Fruit fly (Drosophila melanogaster) whole organism, embryonic: ENCODE results near the gene mil.

Source experiments
- Ada2b ChIP-seq: fragments of 200-800 bp; sonication (Bioruptor generic); IDR thresholded peaks from 2 replicates; pipeline ENCODE4 v1.3.6; 2022; ENCODE audit warnings: missing biosample characterization, missing genetic modification characterization
- BtbVII ChIP-seq: fragments of 200-800 bp; sonication (Bioruptor generic); optimal IDR thresholded peaks from 3 replicates; lab custom pipeline; 2017; ENCODE audit warnings: missing biosample characterization, mild to moderate bottlenecking, missing genetic modification characterization
- CG10959 ChIP-seq: fragments of 200-800 bp; sonication (Bioruptor generic); IDR thresholded peaks from 2 replicates; pipeline ENCODE4 v1.3.6; 2022; ENCODE audit warnings: missing biosample characterization, missing genetic modification characterization
- CG10979 ChIP-seq: fragments of 200-800 bp; sonication (Bioruptor generic); optimal IDR thresholded peaks from 2 replicates; lab custom pipeline; 2018; ENCODE audit warnings: missing biosample characterization, mild to moderate bottlenecking, missing genetic modification characterization, moderate library complexity
- CG11093 ChIP-seq: fragments of 200-800 bp; sonication (Bioruptor generic); IDR thresholded peaks from 3 replicates; pipeline ENCODE4 v1.3.6; 2022; ENCODE audit warnings: missing biosample characterization, missing genetic modification characterization
- CG11398 ChIP-seq: fragments of 200-800 bp; sonication (Bioruptor generic); optimal IDR thresholded peaks from 2 replicates; lab custom pipeline; 2016; ENCODE audit warnings: missing biosample characterization, missing genetic modification characterization
- CG11504 ChIP-seq: fragments of 200-800 bp; sonication (Bioruptor generic); optimal IDR thresholded peaks from 3 replicates; lab custom pipeline; 2019; ENCODE audit warnings: missing biosample characterization, mild to moderate bottlenecking, missing genetic modification characterization, moderate library complexity
- CG12299 ChIP-seq: fragments of 200-800 bp; sonication (Bioruptor generic); optimal IDR thresholded peaks from 2 replicates; lab custom pipeline; 2018; ENCODE audit warnings: missing biosample characterization, mild to moderate bottlenecking, missing genetic modification characterization
- CG12942 ChIP-seq: fragments of 200-800 bp; sonication (Bioruptor generic); optimal IDR thresholded peaks from 3 replicates; lab custom pipeline; 2016; ENCODE audit warnings: missing biosample characterization, missing genetic modification characterization
- CG14710 ChIP-seq: fragments of 200-800 bp; sonication (Bioruptor generic); optimal IDR thresholded peaks from 3 replicates; lab custom pipeline; 2019; ENCODE audit warnings: missing biosample characterization, mild to moderate bottlenecking, missing genetic modification characterization, moderate library complexity
- CG1647 ChIP-seq: fragments of 200-800 bp; sonication (Bioruptor generic); optimal IDR thresholded peaks from 3 replicates; lab custom pipeline; 2016; ENCODE audit warnings: missing biosample characterization, missing genetic modification characterization
- CG2116 ChIP-seq: fragments of 200-800 bp; sonication (Bioruptor generic); optimal IDR thresholded peaks from 3 replicates; lab custom pipeline; 2018; ENCODE audit warnings: missing biosample characterization, mild to moderate bottlenecking, missing genetic modification characterization
- CG3847 ChIP-seq: fragments of 200-800 bp; sonication (Bioruptor generic); IDR thresholded peaks from 2 replicates; pipeline ENCODE4 v1.3.6; 2022; ENCODE audit warnings: missing biosample characterization, missing genetic modification characterization
- CG4282 ChIP-seq: fragments of 200-800 bp; sonication (Bioruptor generic); optimal IDR thresholded peaks from 2 replicates; lab custom pipeline; 2016; ENCODE audit warnings: missing biosample characterization, missing genetic modification characterization
- CG4820 ChIP-seq: fragments of 200-800 bp; sonication (Bioruptor generic); optimal IDR thresholded peaks from 3 replicates; lab custom pipeline; 2016; ENCODE audit warnings: missing biosample characterization, missing genetic modification characterization
- CG7372 ChIP-seq: fragments of 200-800 bp; sonication (Bioruptor generic); IDR thresholded peaks from 2 replicates; pipeline ENCODE4 v1.3.6; 2022; ENCODE audit warnings: missing biosample characterization, missing genetic modification characterization
- CG8944 ChIP-seq: fragments of 200-800 bp; sonication (Bioruptor generic); optimal IDR thresholded peaks from 3 replicates; lab custom pipeline; 2016; ENCODE audit warnings: missing biosample characterization, missing genetic modification characterization
- CG9437 ChIP-seq: fragments of 200-800 bp; sonication (Bioruptor generic); optimal IDR thresholded peaks from 2 replicates; lab custom pipeline; 2018; ENCODE audit warnings: missing biosample characterization, mild to moderate bottlenecking, missing genetic modification characterization
- CG9609 ChIP-seq: fragments of 200-800 bp; sonication (Bioruptor generic); optimal IDR thresholded peaks from 3 replicates; lab custom pipeline; 2016; ENCODE audit warnings: missing biosample characterization, missing genetic modification characterization
- D ChIP-seq, 2 experiments: fragments of 200-800 bp in 1 of 2; fragments of >200 bp in 1 of 2; sonication (Bioruptor generic) in 1 of 2; optimal IDR thresholded peaks; 2 replicates in 1 of 2; 3 replicates in 1 of 2; lab custom pipeline; 2017; ENCODE audit warnings: mild to moderate bottlenecking in 1 of 2, missing biosample characterization in 1 of 2, missing genetic modification characterization in 1 of 2, missing genetic modification reagents in 1 of 2
- D19B ChIP-seq: fragments of 200-800 bp; sonication (Bioruptor generic); optimal IDR thresholded peaks from 2 replicates; lab custom pipeline; 2017; ENCODE audit warnings: missing biosample characterization, mild to moderate bottlenecking, missing genetic modification characterization
- Dek ChIP-seq: fragments of 200-800 bp; sonication (Bioruptor generic); optimal IDR thresholded peaks from 3 replicates; lab custom pipeline; 2019; ENCODE audit warnings: missing biosample characterization, mild to moderate bottlenecking, missing genetic modification characterization, moderate library complexity
- Dll ChIP-seq: fragments of 200-800 bp; sonication (Bioruptor generic); IDR thresholded peaks from 4 replicates; pipeline ENCODE4 v1.3.6; 2022; ENCODE audit warnings: missing biosample characterization, missing genetic modification characterization; ENCODE audit not compliant: partially characterized antibody
- Ets97D ChIP-seq: fragments of 200-800 bp; sonication (Bioruptor generic); optimal IDR thresholded peaks from 3 replicates; lab custom pipeline; 2016; ENCODE audit warnings: missing biosample characterization, missing genetic modification characterization
- Fer1 ChIP-seq: fragments of 200-800 bp; sonication (Bioruptor generic); optimal IDR thresholded peaks from 2 replicates; lab custom pipeline; 2017; ENCODE audit warnings: missing biosample characterization, mild to moderate bottlenecking, missing genetic modification characterization
- Fer2 ChIP-seq: fragments of 200-800 bp; sonication (Bioruptor generic); optimal IDR thresholded peaks from 2 replicates; lab custom pipeline; 2018; ENCODE audit warnings: missing biosample characterization, mild to moderate bottlenecking, missing genetic modification characterization, moderate library complexity
- HLHmδ ChIP-seq: fragments of 200-800 bp; sonication (Bioruptor generic); optimal IDR thresholded peaks from 2 replicates; lab custom pipeline; 2018; ENCODE audit warnings: missing biosample characterization, mild to moderate bottlenecking, missing genetic modification characterization, moderate library complexity
- Hr3 ChIP-seq: fragments of 200-800 bp; sonication (Bioruptor generic); optimal IDR thresholded peaks from 3 replicates; lab custom pipeline; 2016; ENCODE audit warnings: missing biosample characterization, missing genetic modification characterization
- Hsf ChIP-seq: fragments of 200-800 bp; sonication (Bioruptor generic); optimal IDR thresholded peaks from 3 replicates; lab custom pipeline; 2016; ENCODE audit warnings: missing biosample characterization, missing genetic modification characterization
- Med ChIP-seq: fragments of 200-800 bp; sonication (Bioruptor generic); peaks from one replicate; lab custom pipeline; 2016; ENCODE audit warnings: missing biosample characterization, missing genetic modification characterization, mild to moderate bottlenecking, inconsistent platforms, moderate library complexity
- PHDP ChIP-seq: fragments of 200-800 bp; sonication (Bioruptor generic); optimal IDR thresholded peaks from 3 replicates; lab custom pipeline; 2018; ENCODE audit warnings: missing biosample characterization, mild to moderate bottlenecking, missing genetic modification characterization, moderate library complexity
- Sox100B ChIP-seq: fragments of 200-800 bp; sonication (Bioruptor generic); optimal IDR thresholded peaks from 3 replicates; lab custom pipeline; 2018; ENCODE audit warnings: missing biosample characterization, mild to moderate bottlenecking, missing genetic modification characterization
- aop ChIP-seq: fragments of 200-800 bp; sonication (Bioruptor generic); IDR thresholded peaks from 2 replicates; pipeline ENCODE4 v1.3.6; 2022; ENCODE audit warnings: missing biosample characterization, missing genetic modification characterization
- cg ChIP-seq: fragments of 200-800 bp; sonication (Bioruptor generic); optimal IDR thresholded peaks from 3 replicates; lab custom pipeline; 2019; ENCODE audit warnings: missing biosample characterization, mild to moderate bottlenecking, missing genetic modification characterization, moderate library complexity
- chn ChIP-seq: fragments of 200-800 bp; sonication (Bioruptor generic); optimal IDR thresholded peaks from 2 replicates; lab custom pipeline; 2016; ENCODE audit warnings: missing biosample characterization, missing genetic modification characterization
- crp ChIP-seq, 2 experiments: fragments of 200-800 bp; sonication (Bioruptor generic); optimal IDR thresholded peaks; 2 replicates in 1 of 2; 3 replicates in 1 of 2; lab custom pipeline; 2017; ENCODE audit warnings: missing biosample characterization in 2 of 2, missing genetic modification characterization in 2 of 2, mild to moderate bottlenecking in 1 of 2, moderate library complexity in 1 of 2
- da ChIP-seq: fragments of 200-800 bp; sonication (Bioruptor generic); optimal IDR thresholded peaks from 2 replicates; lab custom pipeline; 2016; ENCODE audit warnings: missing biosample characterization, missing genetic modification characterization
- danr ChIP-seq: fragments of 200-800 bp; sonication (Bioruptor generic); IDR thresholded peaks from 2 replicates; pipeline ENCODE4 v1.3.6; 2022; ENCODE audit warnings: missing biosample characterization, missing genetic modification characterization
- gsb-n ChIP-seq: fragments of 200-800 bp; sonication (Bioruptor generic); optimal IDR thresholded peaks from 3 replicates; lab custom pipeline; 2018; ENCODE audit warnings: missing biosample characterization, mild to moderate bottlenecking, missing genetic modification characterization
- her ChIP-seq: fragments of 200-800 bp; sonication (Bioruptor generic); optimal IDR thresholded peaks from 2 replicates; lab custom pipeline; 2016; ENCODE audit warnings: missing biosample characterization, missing genetic modification characterization
- ind ChIP-seq: fragments of 200-800 bp; sonication (Bioruptor generic); optimal IDR thresholded peaks from 3 replicates; lab custom pipeline; 2016; ENCODE audit warnings: missing biosample characterization, missing genetic modification characterization
- kay ChIP-seq: fragments of 200-800 bp; sonication (Bioruptor generic); optimal IDR thresholded peaks from 2 replicates; lab custom pipeline; 2016; ENCODE audit warnings: missing biosample characterization, missing genetic modification characterization
- lab ChIP-seq: fragments of 200-800 bp; sonication (Bioruptor generic); optimal IDR thresholded peaks from 3 replicates; lab custom pipeline; 2017; ENCODE audit warnings: missing biosample characterization, missing genetic modification characterization, mild to moderate bottlenecking, moderate library complexity, missing genetic modification reagents
- mld ChIP-seq: fragments of 200-800 bp; sonication (Bioruptor generic); IDR thresholded peaks from 3 replicates; pipeline ENCODE4 v1.3.6; 2022; ENCODE audit warnings: missing biosample characterization, missing genetic modification characterization; ENCODE audit not compliant: partially characterized antibody
- odd ChIP-seq: fragments of 200-800 bp; sonication (Bioruptor generic); optimal IDR thresholded peaks from 2 replicates; lab custom pipeline; 2017; ENCODE audit warnings: missing biosample characterization, mild to moderate bottlenecking, missing genetic modification characterization
- onecut ChIP-seq: fragments of 200-800 bp; sonication (Bioruptor generic); IDR thresholded peaks from 2 replicates; pipeline ENCODE4 v1.3.6; 2022; ENCODE audit warnings: missing biosample characterization, missing genetic modification characterization
- pho ChIP-seq: fragments of 200-800 bp; sonication (Bioruptor generic); optimal IDR thresholded peaks from 2 replicates; lab custom pipeline; 2016; ENCODE audit warnings: missing biosample characterization, missing genetic modification characterization
- pzg ChIP-seq: fragments of 200-800 bp; sonication (Bioruptor generic); optimal IDR thresholded peaks from 3 replicates; lab custom pipeline; 2018; ENCODE audit warnings: missing biosample characterization, mild to moderate bottlenecking, missing genetic modification characterization, moderate library complexity
- sqz ChIP-seq: fragments of 200-800 bp; sonication (Bioruptor generic); optimal IDR thresholded peaks from 3 replicates; lab custom pipeline; 2018; ENCODE audit warnings: missing biosample characterization, mild to moderate bottlenecking, missing genetic modification characterization
- tx ChIP-seq: fragments of 200-800 bp; sonication (Bioruptor generic); optimal IDR thresholded peaks from 2 replicates; lab custom pipeline; 2016; ENCODE audit warnings: missing biosample characterization, missing genetic modification characterization

The mil gene

dm6 chr3R:27946555-27947204, 34.4 kb downstream of the mil start (continued):
- TF ChIP-seq BtbVII (GFP tag; lab: Kevin White, UChicago) (no peak), pho (no peak), lab (GFP tag; lab: Kevin White, UChicago) (peak; percentile 5), CG3847 (GFP tag; lab: Robert Waterston, UW) (no peak), CG11093 (peak; percentile 10; the same call in 1 of the 3 replicates), crp (GFP tag; optimal IDR thresholded peaks at IDR 0.05; lab: Kevin White, UChicago) (no peak), Hr3 (no peak), Fer1 (GFP tag; lab: Kevin White, UChicago) (peak; percentile 31), Dek (no peak), Dll (GFP tag; lab: Robert Waterston, UW) (no peak), Ada2b (no peak), CG4282 (GFP tag; lab: Kevin White, UChicago) (no peak), gsb-n (no peak), Fer2 (no peak), CG10959 (GFP tag; lab: Robert Waterston, UW) (no peak), CG7372 (no peak), CG2116 (GFP tag; lab: Kevin White, UChicago) (no peak), HLHmδ (GFP tag; lab: Kevin White, UChicago) (peak; percentile 55), pzg (GFP tag; lab: Kevin White, UChicago) (no peak), CG4820 (no peak), PHDP (tag; lab: Kevin White, UChicago) (peak; percentile 41), CG14710 (tag; lab: Kevin White, UChicago) (peak; percentile 30), danr (GFP tag; lab: Robert Waterston, UW) (no peak), aop (GFP tag; lab: Robert Waterston, UW) (no peak), D (optimal IDR thresholded peaks at IDR 0.05; lab: Kevin White, UChicago) (no peak), D (GFP tag; optimal IDR thresholded peaks at IDR 0.05; lab: Kevin White, UChicago) (no peak), onecut (peak; percentile 62), CG1647 (no peak), cg (no peak), mld (GFP tag; lab: Robert Waterston, UW) (no peak), tx (no peak), D19B (GFP tag; lab: Kevin White, UChicago) (no peak), CG12942 (GFP tag; lab: Kevin White, UChicago) (no peak), chn (GFP tag; lab: Kevin White, UChicago) (no peak), odd (GFP tag; lab: Kevin White, UChicago) (peak; percentile 34), her (GFP tag; lab: Kevin White, UChicago) (no peak), CG11504 (tag; lab: Kevin White, UChicago) (no peak), da (GFP tag; lab: Kevin White, UChicago) (no peak), Ets97D (GFP tag; lab: Kevin White, UChicago) (no peak), kay (GFP tag; lab: Kevin White, UChicago) (no peak), CG9609 (no peak), Hsf (GFP tag; lab: Kevin White, UChicago) (no peak), CG10979 (tag; lab: Kevin White, UChicago) (no peak), Med (GFP tag; lab: Kevin White, UChicago) (peak; percentile 36), ind (GFP tag; lab: Kevin White, UChicago) (no peak), CG8944 (GFP tag; lab: Kevin White, UChicago) (no peak), sqz (GFP tag; lab: Kevin White, UChicago) (no peak), Sox100B (GFP tag; lab: Kevin White, UChicago) (no peak), CG9437 (no peak), CG11398 (GFP tag; lab: Kevin White, UChicago) (no peak), CG12299 (tag; lab: Kevin White, UChicago) (no peak)
